Worm (Caenorhabditis elegans): ENCODE data around the gene asp-17.

DNA sequence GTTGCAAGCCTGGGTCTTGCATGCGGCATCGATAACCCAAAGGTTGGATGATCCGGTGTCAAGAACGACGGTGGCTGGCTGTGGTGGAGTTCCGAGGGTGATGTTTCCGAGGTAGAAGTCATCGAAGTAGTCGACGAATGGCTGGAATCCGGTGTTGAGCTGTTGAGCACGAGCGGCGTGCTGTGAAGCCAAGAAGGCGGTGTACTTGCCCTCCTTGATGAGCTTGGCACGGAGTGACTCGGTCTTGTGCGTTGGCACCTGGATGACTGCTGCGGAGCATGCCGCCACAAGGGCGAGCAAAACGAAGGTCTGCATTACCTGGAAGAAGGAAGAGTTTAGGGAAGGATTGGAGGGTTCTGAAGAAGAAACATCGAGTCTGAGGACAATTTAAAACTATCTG is 13.3 kb upstream of the asp-17 start, which contains the start of gene asp-1:
- no peak for TF ChIP-seq daf-12 (tag; optimal IDR thresholded peaks at IDR 0.05)
- no peak for TF ChIP-seq skn-1 (tag; optimal IDR thresholded peaks at IDR 0.05)
- no peak for TF ChIP-seq ceh-28 (tag; optimal IDR thresholded peaks at IDR 0.05)
- TF ChIP-seq nhr-76 (tag; optimal IDR thresholded peaks at IDR 0.05), result no peak
